Fruit fly (Drosophila melanogaster) whole organism, embryonic: Measurements from ENCODE around the gene nuf.

Source experiments
- Abd-B ChIP-seq: fragments of 200-800 bp; sonication (Bioruptor generic); optimal IDR thresholded peaks from 2 replicates; lab custom pipeline; 2018; ENCODE audit warnings: missing biosample characterization, mild to moderate bottlenecking, missing genetic modification characterization, moderate library complexity
- Asciz ChIP-seq: fragments of 200-800 bp; sonication (Bioruptor generic); optimal IDR thresholded peaks from 2 replicates; lab custom pipeline; 2017; ENCODE audit warnings: missing biosample characterization, mild to moderate bottlenecking, missing genetic modification characterization, missing genetic modification reagents
- CG10366 ChIP-seq: fragments of 200-800 bp; sonication (Bioruptor generic); IDR thresholded peaks from 2 replicates; pipeline ENCODE4 v1.3.6; 2022; ENCODE audit warnings: missing biosample characterization, missing genetic modification characterization
- CG13287 ChIP-seq: fragments of 200-800 bp; sonication (Bioruptor generic); IDR thresholded peaks from 2 replicates; pipeline ENCODE4 v1.3.6; 2022; ENCODE audit warnings: missing biosample characterization, missing genetic modification characterization; ENCODE audit not compliant: partially characterized antibody
- CG13894 ChIP-seq: fragments of 200-800 bp; sonication (Bioruptor generic); optimal IDR thresholded peaks from 3 replicates; lab custom pipeline; 2018; ENCODE audit warnings: missing biosample characterization, mild to moderate bottlenecking, missing genetic modification characterization, moderate library complexity
- CG14710 ChIP-seq: fragments of 200-800 bp; sonication (Bioruptor generic); optimal IDR thresholded peaks from 3 replicates; lab custom pipeline; 2019; ENCODE audit warnings: missing biosample characterization, mild to moderate bottlenecking, missing genetic modification characterization, moderate library complexity
- CG1647 ChIP-seq: fragments of 200-800 bp; sonication (Bioruptor generic); optimal IDR thresholded peaks from 3 replicates; lab custom pipeline; 2016; ENCODE audit warnings: missing biosample characterization, missing genetic modification characterization
- CG2120 ChIP-seq: fragments of 200-800 bp; sonication (Bioruptor generic); optimal IDR thresholded peaks from 3 replicates; lab custom pipeline; 2016; ENCODE audit warnings: missing biosample characterization, missing genetic modification characterization
- CG2712 ChIP-seq: fragments of 200-800 bp; optimal IDR thresholded peaks from 3 replicates; lab custom pipeline; 2019; ENCODE audit warnings: missing biosample characterization, mild to moderate bottlenecking, missing genetic modification characterization, moderate library complexity
- CG30020 ChIP-seq: fragments of 200-800 bp; optimal IDR thresholded peaks from 2 replicates; lab custom pipeline; 2019; ENCODE audit warnings: missing biosample characterization, mild to moderate bottlenecking, missing genetic modification characterization, moderate library complexity
- CG31365 ChIP-seq: fragments of 200-800 bp; sonication (Bioruptor generic); optimal IDR thresholded peaks from 2 replicates; lab custom pipeline; 2018; ENCODE audit warnings: missing biosample characterization, mild to moderate bottlenecking, missing genetic modification characterization
- CG31388 ChIP-seq: fragments of 200-800 bp; sonication (Bioruptor generic); optimal IDR thresholded peaks from 2 replicates; lab custom pipeline; 2016; ENCODE audit warnings: missing biosample characterization, missing genetic modification characterization
- CG3163 ChIP-seq: fragments of 200-800 bp; sonication (Bioruptor generic); optimal IDR thresholded peaks from 3 replicates; lab custom pipeline; 2016; ENCODE audit warnings: missing biosample characterization, missing genetic modification characterization
- CG3281 ChIP-seq: fragments of 200-800 bp; sonication (Bioruptor generic); optimal IDR thresholded peaks from 3 replicates; lab custom pipeline; 2017; ENCODE audit warnings: missing biosample characterization, mild to moderate bottlenecking, missing genetic modification characterization
- CG34224 ChIP-seq: fragments of 200-800 bp; sonication (Bioruptor generic); IDR thresholded peaks from 3 replicates; pipeline ENCODE4 v1.3.6; 2022; ENCODE audit warnings: missing biosample characterization, missing genetic modification characterization; ENCODE audit not compliant: partially characterized antibody
- CG4328 ChIP-seq: fragments of 200-800 bp; sonication (Bioruptor generic); optimal IDR thresholded peaks from 3 replicates; lab custom pipeline; 2017; ENCODE audit warnings: missing biosample characterization, missing genetic modification reagents, missing genetic modification characterization
- CG6254 ChIP-seq: fragments of 200-800 bp; sonication (Bioruptor generic); optimal IDR thresholded peaks from 3 replicates; lab custom pipeline; 2017; ENCODE audit warnings: mild to moderate bottlenecking, missing biosample characterization, missing genetic modification reagents, missing genetic modification characterization
- CG6272 ChIP-seq: fragments of 200-800 bp; sonication (Bioruptor generic); IDR thresholded peaks from 2 replicates; pipeline ENCODE4 v1.3.6; 2022; ENCODE audit warnings: missing biosample characterization, missing genetic modification characterization
- CG6765 ChIP-seq: fragments of 200-800 bp; sonication (Bioruptor generic); optimal IDR thresholded peaks from 3 replicates; lab custom pipeline; 2017; ENCODE audit warnings: missing biosample characterization, mild to moderate bottlenecking, missing genetic modification characterization
- CG6813 ChIP-seq: fragments of 200-800 bp; sonication (Bioruptor generic); optimal IDR thresholded peaks from 2 replicates; lab custom pipeline; 2017; ENCODE audit warnings: missing biosample characterization, missing genetic modification characterization, mild to moderate bottlenecking, moderate library complexity, missing genetic modification reagents
- CG8281 ChIP-seq: fragments of 200-800 bp; sonication (Bioruptor generic); optimal IDR thresholded peaks from 2 replicates; lab custom pipeline; 2018; ENCODE audit warnings: missing biosample characterization, mild to moderate bottlenecking, missing genetic modification characterization, moderate library complexity
- Dad ChIP-seq: fragments of 200-800 bp; sonication (Bioruptor generic); optimal IDR thresholded peaks from 3 replicates; lab custom pipeline; 2016; ENCODE audit warnings: missing biosample characterization, missing genetic modification characterization
- Dbx ChIP-seq: fragments of 200-800 bp; sonication (Bioruptor generic); IDR thresholded peaks from 3 replicates; pipeline ENCODE4 v1.3.6; 2022; ENCODE audit warnings: missing biosample characterization, missing genetic modification characterization
- Doc3 ChIP-seq: fragments of 200-800 bp; sonication (Bioruptor generic); IDR thresholded peaks from 3 replicates; pipeline ENCODE4 v1.3.6; 2022; ENCODE audit warnings: missing biosample characterization, missing genetic modification characterization; ENCODE audit not compliant: partially characterized antibody
- H2.0 ChIP-seq: fragments of 200-800 bp; sonication (Bioruptor generic); IDR thresholded peaks from 2 replicates; pipeline ENCODE4 v1.3.6; 2022; ENCODE audit warnings: missing biosample characterization, missing genetic modification characterization
- HLH4C ChIP-seq: fragments of 200-800 bp; sonication (Bioruptor generic); IDR thresholded peaks from 3 replicates; pipeline ENCODE4 v1.3.6; 2022; ENCODE audit warnings: missing biosample characterization, missing genetic modification characterization; ENCODE audit not compliant: partially characterized antibody
- Hey ChIP-seq: fragments of 200-800 bp; sonication (Bioruptor generic); optimal IDR thresholded peaks from 3 replicates; lab custom pipeline; 2018; ENCODE audit warnings: missing biosample characterization, mild to moderate bottlenecking, missing genetic modification characterization
- Lim3 ChIP-seq: fragments of 200-800 bp; sonication (Bioruptor generic); IDR thresholded peaks from 2 replicates; pipeline ENCODE4 v1.3.6; 2022; ENCODE audit warnings: missing biosample characterization, missing genetic modification characterization
- Nf-YC ChIP-seq: fragments of 200-800 bp; optimal IDR thresholded peaks from 3 replicates; lab custom pipeline; 2019; ENCODE audit warnings: missing biosample characterization, mild to moderate bottlenecking, missing genetic modification characterization, moderate library complexity
- Opbp ChIP-seq: fragments of 200-800 bp; sonication (Bioruptor generic); IDR thresholded peaks from 3 replicates; pipeline ENCODE4 v1.3.6; 2022; ENCODE audit warnings: missing biosample characterization, missing genetic modification characterization; ENCODE audit not compliant: partially characterized antibody
- YL-1 ChIP-seq: fragments of 200-800 bp; sonication (Bioruptor generic); optimal IDR thresholded peaks from 3 replicates; lab custom pipeline; 2017; ENCODE audit warnings: missing biosample characterization, mild to moderate bottlenecking, missing genetic modification characterization
- btn ChIP-seq: fragments of 200-800 bp; sonication (Bioruptor generic); optimal IDR thresholded peaks from 2 replicates; lab custom pipeline; 2016; ENCODE audit warnings: missing biosample characterization, missing genetic modification characterization
- chinmo ChIP-seq: fragments of 200-800 bp; sonication (Bioruptor generic); IDR thresholded peaks from 4 replicates; pipeline ENCODE4 v1.3.6; 2022; ENCODE audit warnings: missing biosample characterization, missing genetic modification characterization; ENCODE audit not compliant: partially characterized antibody
- crp ChIP-seq, 2 experiments: fragments of 200-800 bp; sonication (Bioruptor generic); optimal IDR thresholded peaks; 2 replicates in 1 of 2; 3 replicates in 1 of 2; lab custom pipeline; 2017; ENCODE audit warnings: missing biosample characterization in 2 of 2, missing genetic modification characterization in 2 of 2, mild to moderate bottlenecking in 1 of 2, moderate library complexity in 1 of 2
- danr ChIP-seq: fragments of 200-800 bp; sonication (Bioruptor generic); IDR thresholded peaks from 2 replicates; pipeline ENCODE4 v1.3.6; 2022; ENCODE audit warnings: missing biosample characterization, missing genetic modification characterization
- ems ChIP-seq: fragments of 200-800 bp; sonication (Bioruptor generic); optimal IDR thresholded peaks from 3 replicates; lab custom pipeline; 2016; ENCODE audit warnings: missing biosample characterization, missing genetic modification characterization
- inv ChIP-seq: fragments of 200-800 bp; sonication (Bioruptor generic); IDR thresholded peaks from 2 replicates; pipeline ENCODE4 v1.3.6; 2022; ENCODE audit warnings: missing biosample characterization, missing genetic modification characterization; ENCODE audit not compliant: partially characterized antibody
- jigr1 ChIP-seq: fragments of 200-800 bp; sonication (Bioruptor generic); IDR thresholded peaks from 3 replicates; pipeline ENCODE4 v1.3.6; 2022; ENCODE audit warnings: missing biosample characterization, missing genetic modification characterization
- lab ChIP-seq: fragments of 200-800 bp; sonication (Bioruptor generic); optimal IDR thresholded peaks from 3 replicates; lab custom pipeline; 2017; ENCODE audit warnings: missing biosample characterization, missing genetic modification characterization, mild to moderate bottlenecking, moderate library complexity, missing genetic modification reagents
- oc ChIP-seq: fragments of 200-800 bp; sonication (Bioruptor generic); optimal IDR thresholded peaks from 2 replicates; lab custom pipeline; 2018; ENCODE audit warnings: missing biosample characterization, mild to moderate bottlenecking, missing genetic modification characterization, moderate library complexity
- p53 ChIP-seq: fragments of 200-800 bp; sonication (Bioruptor generic); optimal IDR thresholded peaks from 2 replicates; lab custom pipeline; 2016; ENCODE audit warnings: missing biosample characterization, missing genetic modification characterization
- prd ChIP-seq, 3 experiments: fragments of >200 bp in 2 of 3; fragments of 200-800 bp in 1 of 3; sonication (Bioruptor generic) in 1 of 3; optimal IDR thresholded peaks in 2 of 3; IDR thresholded peaks in 1 of 3; 2 replicates in 2 of 3; 3 replicates in 1 of 3; pipeline versions ENCODE4 v1.3.6 to Lab custom; 2017 to 2022; ENCODE audit warnings: missing biosample characterization in 1 of 3, missing genetic modification characterization in 1 of 3
- sima ChIP-seq: fragments of 200-800 bp; sonication (Bioruptor generic); optimal IDR thresholded peaks from 2 replicates; lab custom pipeline; 2016; ENCODE audit warnings: missing biosample characterization, missing genetic modification characterization
- tgo ChIP-seq: fragments of 200-800 bp; sonication (Bioruptor generic); IDR thresholded peaks from 3 replicates; pipeline ENCODE4 v1.3.6; 2022; ENCODE audit warnings: missing biosample characterization, missing genetic modification characterization
- ttk ChIP-seq: fragments of 200-800 bp; sonication (Bioruptor generic); IDR thresholded peaks from 2 replicates; pipeline ENCODE4 v2.1.2; 2022; ENCODE audit warnings: missing biosample characterization, missing genetic modification characterization
- vvl ChIP-seq: fragments of 200-800 bp; sonication (Bioruptor generic); IDR thresholded peaks from 2 replicates; pipeline ENCODE4 v1.3.6; 2022; ENCODE audit warnings: missing biosample characterization, missing genetic modification characterization
- yki ChIP-seq: fragments of >200 bp; optimal IDR thresholded peaks from 3 replicates; lab custom pipeline; 2018
- zen ChIP-seq: fragments of 200-800 bp; sonication (Bioruptor generic); optimal IDR thresholded peaks from 3 replicates; lab custom pipeline; 2018; ENCODE audit warnings: missing biosample characterization, mild to moderate bottlenecking, missing genetic modification characterization, moderate library complexity
- zfh2 ChIP-seq: fragments of 200-800 bp; sonication (Bioruptor generic); optimal IDR thresholded peaks from 2 replicates; lab custom pipeline; 2016; ENCODE audit warnings: missing biosample characterization, missing genetic modification characterization

Gene nuf

DNA sequence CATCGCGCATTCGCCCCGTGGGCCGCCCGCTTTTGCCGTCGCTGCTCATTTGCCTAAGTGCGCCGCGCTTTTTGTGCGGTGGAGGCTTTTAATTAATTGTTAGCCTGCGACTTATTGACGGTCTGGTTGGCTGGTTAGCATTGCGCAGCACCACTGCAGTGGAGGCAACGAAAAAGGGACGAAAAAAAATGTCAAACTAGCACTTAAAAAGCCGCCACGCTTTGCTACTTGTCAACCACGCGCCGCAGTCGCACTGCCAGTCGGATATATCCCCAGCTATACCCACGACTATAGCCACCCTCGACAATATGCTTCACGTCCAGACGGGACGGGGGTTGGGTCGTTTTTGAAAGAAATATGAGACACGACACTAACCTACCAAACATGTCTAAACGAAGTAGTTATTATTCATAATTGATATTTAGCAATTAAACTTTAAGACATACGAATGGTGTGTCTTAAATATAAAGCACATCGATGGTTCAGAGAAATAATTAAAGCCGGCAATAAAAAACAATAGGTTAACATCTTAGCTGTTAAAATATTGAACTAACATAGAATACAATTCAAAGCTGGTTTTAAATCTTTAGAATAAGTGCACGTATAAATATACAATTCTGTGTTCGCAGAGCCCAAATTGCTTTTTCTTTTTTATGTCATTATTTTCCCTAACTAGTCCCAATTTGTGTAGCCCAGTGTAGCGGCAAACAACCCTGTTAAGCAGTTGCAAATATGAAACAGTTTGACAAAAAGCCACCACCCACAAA is 18.3 kb upstream of the nuf start (continued):
- no peak for TF ChIP-seq CG1647 (GFP tag; lab: Kevin White, UChicago)
- TF ChIP-seq HLH4C: no peak
- TF ChIP-seq CG34224 (GFP tag; lab: Robert Waterston, UW): no peak
- no peak for TF ChIP-seq sima (GFP tag; lab: Kevin White, UChicago)
- no peak for TF ChIP-seq ttk (GFP tag; lab: Robert Waterston, UW)
- TF ChIP-seq CG31388 (GFP tag; lab: Kevin White, UChicago): no peak
- no peak for TF ChIP-seq jigr1
- TF ChIP-seq Lim3 (GFP tag; lab: Robert Waterston, UW): no peak
- TF ChIP-seq zen (tag; lab: Kevin White, UChicago): no peak
- TF ChIP-seq CG6813 (GFP tag; lab: Kevin White, UChicago): no peak
- no peak for TF ChIP-seq CG31365 (tag; lab: Kevin White, UChicago)
- TF ChIP-seq Nf-YC (tag; lab: Kevin White, UChicago): peak; percentile 61
- TF ChIP-seq H2.0 (GFP tag; lab: Robert Waterston, UW): no peak
- TF ChIP-seq CG6254 (GFP tag; lab: Kevin White, UChicago): peak; percentile 6
- TF ChIP-seq btn (GFP tag; lab: Kevin White, UChicago): no peak
- TF ChIP-seq crp (GFP tag; optimal IDR thresholded peaks at IDR 0.05; lab: Kevin White, UChicago): no peak
- no peak for TF ChIP-seq CG2120 (GFP tag; lab: Kevin White, UChicago)
- TF ChIP-seq oc (tag; lab: Kevin White, UChicago): no peak
- TF ChIP-seq CG10366 (GFP tag; lab: Robert Waterston, UW): no peak
- TF ChIP-seq CG4328 (GFP tag; lab: Kevin White, UChicago): no peak
- no peak for TF ChIP-seq chinmo (GFP tag; lab: Robert Waterston, UW)
- peak; percentile 31 for TF ChIP-seq Asciz (GFP tag; lab: Kevin White, UChicago)
- no peak for TF ChIP-seq Dad (GFP tag; lab: Kevin White, UChicago)
- no peak for TF ChIP-seq ems (GFP tag; lab: Kevin White, UChicago)
- no peak for TF ChIP-seq Doc3 (GFP tag; lab: Robert Waterston, UW)
- peak; percentile 69 for TF ChIP-seq CG14710
- no peak for TF ChIP-seq CG30020 (tag; lab: Kevin White, UChicago)
- TF ChIP-seq danr: no peak
- no peak for TF ChIP-seq CG6765 (GFP tag; lab: Kevin White, UChicago)
- TF ChIP-seq CG2712: peak; percentile 68
- no peak for TF ChIP-seq Abd-B
- no peak for TF ChIP-seq inv (GFP tag; lab: Robert Waterston, UW)
- TF ChIP-seq Hey (tag; lab: Kevin White, UChicago): peak; percentile 59
- no peak for TF ChIP-seq CG13287
- no peak for TF ChIP-seq CG3281 (GFP tag; lab: Kevin White, UChicago)
- TF ChIP-seq zfh2 (GFP tag; lab: Kevin White, UChicago): no peak
- TF ChIP-seq p53 (GFP tag; lab: Kevin White, UChicago): no peak
- TF ChIP-seq prd (optimal IDR thresholded peaks at IDR 0.05; lab: Kevin White, UChicago): no peak
- no peak for TF ChIP-seq prd (GFP tag; IDR thresholded peaks at IDR 0.05; lab: Robert Waterston, UW)
- no peak for TF ChIP-seq CG3163 (GFP tag; lab: Kevin White, UChicago)
- TF ChIP-seq lab (GFP tag; lab: Kevin White, UChicago): peak; percentile 32
- no peak for TF ChIP-seq CG8281
- TF ChIP-seq yki (lab: Kevin White, UChicago): no peak
- no peak for TF ChIP-seq tgo
- no peak for TF ChIP-seq Opbp (GFP tag; lab: Robert Waterston, UW)
- no peak for TF ChIP-seq CG6272 (GFP tag; lab: Robert Waterston, UW)
- TF ChIP-seq Dbx (GFP tag; lab: Robert Waterston, UW): no peak
- no peak for TF ChIP-seq vvl
- TF ChIP-seq CG13894 (tag; lab: Kevin White, UChicago): no peak
- no peak for TF ChIP-seq YL-1 (GFP tag; lab: Kevin White, UChicago)
